Worm (Caenorhabditis elegans): Measurements from ENCODE around the gene pnn-1.

ce11 chrV:12922308-12922707, 48.6 kb upstream of the pnn-1 start, which contains the start of gene dhrs-4:
- TF ChIP-seq ztf-29 (GFP tag; IDR thresholded peaks at IDR 0.05) (no peak), ztf-23 (GFP tag; IDR thresholded peaks at IDR 0.05) (no peak)
